Worm (Caenorhabditis elegans) whole organism, L1 larva: ENCODE results near the gene thk-1.

ENCODE experiments used
- C04F5.9 ChIP-seq: sonication (generic microtip); optimal IDR thresholded peaks from 2 replicates; lab custom pipeline; 2016; ENCODE audit warnings: missing genetic modification characterization, missing compliant biosample characterization
- C16A3.4 ChIP-seq: fragments of 150-350 bp; optimal IDR thresholded peaks from 2 replicates; lab custom pipeline; 2014; ENCODE audit warnings: missing biosample characterization, missing genetic modification characterization
- C34B4.2 ChIP-seq: sonication (generic microtip); optimal IDR thresholded peaks from 2 replicates; lab custom pipeline; 2017; ENCODE audit warnings: mild to moderate bottlenecking, missing genetic modification characterization, missing compliant biosample characterization
- F16B12.6 ChIP-seq: fragments of 150-350 bp; optimal IDR thresholded peaks from 2 replicates; lab custom pipeline; 2014; ENCODE audit warnings: missing biosample characterization, missing genetic modification characterization
- Y116A8C.19 ChIP-seq: sonication (generic microtip); optimal IDR thresholded peaks from 2 replicates; lab custom pipeline; 2016; ENCODE audit warnings: missing compliant biosample characterization, missing genetic modification characterization, borderline replicate concordance
- aly-2 ChIP-seq: fragments of 150-350 bp; optimal IDR thresholded peaks from 2 replicates; lab custom pipeline; 2014; ENCODE audit warnings: missing biosample characterization, missing genetic modification characterization
- blmp-1 ChIP-seq: fragments of 150-350 bp; optimal IDR thresholded peaks from 2 replicates; lab custom pipeline; 2014; ENCODE audit warnings: missing biosample characterization, missing genetic modification characterization
- ceh-82 ChIP-seq, 3 experiments: fragments of 150-350 bp in 1 of 3; sonication (generic microtip) in 2 of 3; optimal IDR thresholded peaks; 2 replicates each; lab custom pipeline; 2014 to 2017; ENCODE audit warnings: missing biosample characterization in 3 of 3, missing genetic modification characterization in 3 of 3
- ceh-88 ChIP-seq: fragments of 200-800 bp; sonication (Bioruptor generic); IDR thresholded peaks from 2 replicates; pipeline ENCODE4 v1.3.6; 2022; ENCODE audit warnings: missing genetic modification characterization, missing compliant biosample characterization
- dpl-1 ChIP-seq, 3 experiments: fragments of 150-350 bp in 2 of 3; sonication (generic microtip) in 1 of 3; optimal IDR thresholded peaks; 2 replicates each; lab custom pipeline; 2014 to 2017; ENCODE audit warnings: missing biosample characterization in 3 of 3, missing genetic modification characterization in 3 of 3, missing genetic modification reagents in 3 of 3
- efl-3 ChIP-seq: fragments of 200-800 bp; sonication (Bioruptor generic); optimal IDR thresholded peaks from 2 replicates; lab custom pipeline; 2018; ENCODE audit warnings: mild to moderate bottlenecking, missing genetic modification characterization, missing compliant biosample characterization
- elt-2 ChIP-seq: sonication (generic microtip); optimal IDR thresholded peaks from 2 replicates; lab custom pipeline; 2016; ENCODE audit warnings: missing genetic modification characterization, mild to moderate bottlenecking, inconsistent platforms, missing compliant biosample characterization, missing genetic modification reagents
- elt-3 ChIP-seq, 6 experiments: fragments of 150-350 bp in 1 of 6; sonication (generic microtip); optimal IDR thresholded peaks; 2 replicates each; lab custom pipeline; 2017 to 2018; ENCODE audit warnings: missing biosample characterization in 6 of 6, missing genetic modification characterization in 6 of 6, inconsistent platforms in 1 of 6
- ets-5 ChIP-seq: fragments of 200-800 bp; sonication (Bioruptor generic); IDR thresholded peaks from 2 replicates; pipeline ENCODE4 v1.3.6; 2022; ENCODE audit warnings: missing genetic modification characterization, missing compliant biosample characterization
- fkh-8 ChIP-seq: sonication (generic microtip); optimal IDR thresholded peaks from 2 replicates; lab custom pipeline; 2016; ENCODE audit warnings: mild to moderate bottlenecking, missing genetic modification characterization, missing compliant biosample characterization
- hpl-2 ChIP-seq: fragments of 150-350 bp; optimal IDR thresholded peaks from 2 replicates; lab custom pipeline; 2014; ENCODE audit warnings: missing biosample characterization, missing genetic modification reagents, missing genetic modification characterization
- jun-1 ChIP-seq: fragments of 150-350 bp; optimal IDR thresholded peaks from 2 replicates; lab custom pipeline; 2014; ENCODE audit warnings: missing biosample characterization, missing genetic modification reagents, missing genetic modification characterization
- lin-13 ChIP-seq: fragments of 150-350 bp; optimal IDR thresholded peaks from 2 replicates; lab custom pipeline; 2014; ENCODE audit warnings: missing biosample characterization, missing genetic modification reagents, missing genetic modification characterization
- lin-35 ChIP-seq, 2 experiments: fragments of 150-350 bp; optimal IDR thresholded peaks; 2 replicates each; lab custom pipeline; 2014; ENCODE audit warnings: missing biosample characterization in 2 of 2, missing genetic modification characterization in 2 of 2, missing genetic modification reagents in 2 of 2
- lsy-2 ChIP-seq, 2 experiments: fragments of 150-350 bp; optimal IDR thresholded peaks; 2 replicates each; lab custom pipeline; 2014; ENCODE audit warnings: missing biosample characterization in 2 of 2, missing genetic modification characterization in 2 of 2
- mab-9 ChIP-seq: fragments of 200-800 bp; sonication (Bioruptor generic); IDR thresholded peaks from 2 replicates; pipeline ENCODE4 v1.3.6; 2022; ENCODE audit warnings: missing genetic modification reagents, missing genetic modification characterization, missing compliant biosample characterization
- mep-1 ChIP-seq: fragments of 150-350 bp; optimal IDR thresholded peaks from 2 replicates; lab custom pipeline; 2014; ENCODE audit warnings: missing biosample characterization, missing genetic modification characterization
- nhr-11 ChIP-seq: fragments of 150-350 bp; optimal IDR thresholded peaks from 2 replicates; lab custom pipeline; 2014; ENCODE audit warnings: missing biosample characterization, missing genetic modification characterization
- nhr-19 ChIP-seq: fragments of 200-800 bp; sonication (Bioruptor generic); conservative IDR thresholded peaks from 2 replicates; pipeline ENCODE4 v1.3.6; 2022; ENCODE audit warnings: missing genetic modification characterization, missing compliant biosample characterization
- nhr-20 ChIP-seq: sonication (generic microtip); optimal IDR thresholded peaks from 2 replicates; lab custom pipeline; 2016; ENCODE audit warnings: mild to moderate bottlenecking, missing genetic modification characterization, missing compliant biosample characterization
- nhr-237 ChIP-seq: fragments of 150-350 bp; optimal IDR thresholded peaks from 2 replicates; lab custom pipeline; 2014; ENCODE audit warnings: missing biosample characterization, missing genetic modification characterization
- nhr-71 ChIP-seq: sonication (generic microtip); optimal IDR thresholded peaks from 2 replicates; lab custom pipeline; 2016; ENCODE audit warnings: mild to moderate bottlenecking, missing genetic modification characterization, moderate library complexity, missing compliant biosample characterization
- nhr-77 ChIP-seq: fragments of 150-350 bp; optimal IDR thresholded peaks from 2 replicates; lab custom pipeline; 2014; ENCODE audit warnings: missing biosample characterization, missing genetic modification characterization
- nhr-85 ChIP-seq: sonication (generic microtip); peaks from one replicate; lab custom pipeline; 2016; ENCODE audit warnings: missing genetic modification characterization, inconsistent platforms, missing compliant biosample characterization
- nhr-90 ChIP-seq: sonication (generic microtip); optimal IDR thresholded peaks from 2 replicates; lab custom pipeline; 2016; ENCODE audit warnings: mild to moderate bottlenecking, missing genetic modification characterization, missing compliant biosample characterization; ENCODE audit not compliant: poor library complexity
- pax-3 ChIP-seq: fragments of 200-800 bp; sonication (Bioruptor generic); optimal IDR thresholded peaks from 2 replicates; lab custom pipeline; 2018; ENCODE audit warnings: mild to moderate bottlenecking, missing genetic modification characterization, moderate library complexity, missing compliant biosample characterization
- pqm-1 ChIP-seq: sonication (generic microtip); optimal IDR thresholded peaks from 3 replicates; lab custom pipeline; 2017; ENCODE audit warnings: missing biosample characterization, missing genetic modification characterization
- skn-1 ChIP-seq: fragments of 150-350 bp; optimal IDR thresholded peaks from 2 replicates; lab custom pipeline; 2014; ENCODE audit warnings: missing biosample characterization, missing genetic modification characterization
- snu-23 ChIP-seq: sonication (generic microtip); optimal IDR thresholded peaks from 2 replicates; lab custom pipeline; 2016; ENCODE audit warnings: missing genetic modification characterization, missing compliant biosample characterization
- sptf-1 ChIP-seq: fragments of 150-350 bp; optimal IDR thresholded peaks from 2 replicates; lab custom pipeline; 2014; ENCODE audit warnings: missing biosample characterization, missing genetic modification characterization
- sup-37 ChIP-seq: fragments of 200-800 bp; sonication (Bioruptor generic); optimal IDR thresholded peaks from 2 replicates; lab custom pipeline; 2018; ENCODE audit warnings: mild to moderate bottlenecking, missing genetic modification characterization, missing compliant biosample characterization
- tbx-2 ChIP-seq: sonication (generic microtip); optimal IDR thresholded peaks from 2 replicates; lab custom pipeline; 2016; ENCODE audit warnings: missing genetic modification characterization, missing compliant biosample characterization
- unc-130 ChIP-seq: fragments of 150-350 bp; optimal IDR thresholded peaks from 2 replicates; lab custom pipeline; 2017; ENCODE audit warnings: missing biosample characterization, missing genetic modification characterization, inconsistent platforms
- unc-30 ChIP-seq: sonication (generic microtip); optimal IDR thresholded peaks from 2 replicates; lab custom pipeline; 2017; ENCODE audit warnings: missing biosample characterization, missing genetic modification characterization
- vab-15 ChIP-seq: sonication (generic microtip); optimal IDR thresholded peaks from 2 replicates; lab custom pipeline; 2017; ENCODE audit warnings: missing genotype, mild to moderate bottlenecking, missing genetic modification characterization, missing compliant biosample characterization
- zag-1 ChIP-seq: fragments of 150-350 bp; optimal IDR thresholded peaks from 2 replicates; lab custom pipeline; 2014; ENCODE audit warnings: missing biosample characterization, missing genetic modification characterization
- zip-4 ChIP-seq: fragments of 200-800 bp; sonication (Bioruptor generic); optimal IDR thresholded peaks from 2 replicates; lab custom pipeline; 2018; ENCODE audit warnings: mild to moderate bottlenecking, missing genetic modification characterization, moderate library complexity, missing compliant biosample characterization
- ztf-11 ChIP-seq, 2 experiments: sonication (generic microtip); optimal IDR thresholded peaks; 2 replicates each; lab custom pipeline; 2016 to 2017; ENCODE audit warnings: missing genetic modification characterization in 2 of 2, missing biosample characterization in 1 of 2, missing compliant biosample characterization in 1 of 2

thk-1 gene

ce11 chrIV:10250577-10251075 is 30.8 kb downstream of the thk-1 start, which contains the start of gene daf-14 (continued):
- TF ChIP-seq lin-35 (GFP tag; optimal IDR thresholded peaks at IDR 0.05; lab: Kevin White, UChicago) (peak; percentile 30 to 84), ceh-88 (no peak), mab-9 (GFP tag; lab: Robert Waterston, UW) (no peak), C04F5.9 (tag; lab: Kevin White, UChicago) (no peak), C16A3.4 (no peak), ets-5 (GFP tag; lab: Robert Waterston, UW) (no peak), efl-3 (GFP tag; lab: Kevin White, UChicago) (no peak), nhr-71 (peak; percentile 66), elt-2 (tag; lab: Kevin White, UChicago) (peak; percentile 22), fkh-8 (no peak), blmp-1 (tag; lab: Kevin White, UChicago) (peak; percentile 19)

ce11 chrIV:10245666-10246210 is 35.6 kb downstream of the thk-1 start, which contains the start of gene F01G10.10:
Gene F01G10.10, plus strand, starts transcription at chrIV:10246160.
- TF ChIP-seq sptf-1 (tag; lab: Kevin White, UChicago) (no peak), blmp-1 (tag; lab: Kevin White, UChicago) (peak; percentile 89), lin-35 (GFP tag; optimal IDR thresholded peaks at IDR 0.05; lab: Kevin White, UChicago) (peak in 1 of 2 experiments; percentile 25), elt-3 (tag; optimal IDR thresholded peaks at IDR 0.05; lab: Kevin White, UChicago) (no peak), nhr-90 (peak; percentile 37), aly-2 (tag; lab: Kevin White, UChicago) (peak; percentile 54), elt-2 (tag; lab: Kevin White, UChicago) (peak; percentile 39), skn-1 (tag; lab: Kevin White, UChicago) (no peak)

ce11 chrIV:10243276-10243675 is 38.1 kb downstream of the thk-1 start, which contains the start of gene tkt-1:
Gene tkt-1, plus strand, starts transcription at chrIV:10243612.
- no peak for TF ChIP-seq ztf-11 (tag; optimal IDR thresholded peaks at IDR 0.05; lab: Kevin White, UChicago)
- no peak for TF ChIP-seq unc-30 (tag; lab: Kevin White, UChicago)
- TF ChIP-seq snu-23 (GFP tag; lab: Kevin White, UChicago), result peak; percentile 10
- TF ChIP-seq zip-4, result no peak
- TF ChIP-seq jun-1 (tag; lab: Kevin White, UChicago), result no peak
- no peak for TF ChIP-seq C34B4.2 (tag; lab: Kevin White, UChicago)
- TF ChIP-seq lin-35 (GFP tag; optimal IDR thresholded peaks at IDR 0.05; lab: Kevin White, UChicago), result peak in 1 of 2 experiments; percentile 28
- peak; percentile 15 for TF ChIP-seq unc-130
- TF ChIP-seq hpl-2 (GFP tag; lab: Kevin White, UChicago), result no peak
- no peak for TF ChIP-seq skn-1 (tag; lab: Kevin White, UChicago)
- TF ChIP-seq vab-15 (tag; lab: Kevin White, UChicago), result no peak
- TF ChIP-seq zag-1 (tag; lab: Kevin White, UChicago), result no peak
- no peak for TF ChIP-seq sup-37 (GFP tag; lab: Kevin White, UChicago)
- TF ChIP-seq pqm-1 (tag; lab: Kevin White, UChicago), result peak; percentile 48
- TF ChIP-seq lin-13 (GFP tag; lab: Kevin White, UChicago), result no peak
- no peak for TF ChIP-seq mab-9 (GFP tag; lab: Robert Waterston, UW)
- peak; percentile 67 for TF ChIP-seq elt-2 (tag; lab: Kevin White, UChicago)
- peak in 5 of 6 experiments; percentile 56 to 81 (median 68) for TF ChIP-seq elt-3 (tag; optimal IDR thresholded peaks at IDR 0.05; lab: Kevin White, UChicago)
- TF ChIP-seq nhr-71, result peak; percentile 4
- peak in 1 of 3 experiments; percentile 17 for TF ChIP-seq dpl-1 (GFP tag; optimal IDR thresholded peaks at IDR 0.05; lab: Kevin White, UChicago)

DNA sequence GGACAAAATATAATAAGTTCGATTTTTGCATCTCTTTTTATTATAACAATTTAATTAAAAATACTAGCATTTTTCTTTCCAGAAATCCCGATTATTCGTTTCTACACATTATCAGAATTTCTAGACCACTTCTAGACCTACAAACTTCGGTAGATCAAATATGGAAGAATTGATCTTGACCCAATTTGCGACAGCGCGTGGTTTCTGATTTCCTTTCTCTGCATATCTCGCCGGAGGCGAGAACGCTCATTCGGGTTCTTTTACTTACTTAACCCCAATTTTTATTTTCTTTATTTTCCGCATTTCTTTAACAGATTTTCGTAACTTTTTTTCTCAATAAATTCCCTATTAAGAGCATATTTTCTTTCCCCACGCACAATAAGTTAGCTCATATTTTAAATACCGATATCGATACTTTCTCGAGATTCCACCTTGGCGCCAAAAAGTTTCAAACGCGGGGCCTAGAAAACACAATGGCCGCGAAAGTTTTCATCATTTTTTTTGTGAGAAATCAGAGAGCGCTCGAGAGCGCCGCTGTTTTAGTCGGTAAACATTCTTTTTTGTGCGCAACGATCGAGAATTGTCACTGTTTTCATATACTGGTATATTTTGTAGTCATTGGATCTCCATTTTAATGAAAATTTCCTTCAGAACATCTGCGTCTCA is 38.8 kb downstream of the thk-1 start:
- no peak for TF ChIP-seq ets-5 (GFP tag; lab: Robert Waterston, UW)
- no peak for TF ChIP-seq pax-3 (tag; lab: Kevin White, UChicago)
- peak in 1 of 2 experiments; percentile 55 for TF ChIP-seq lsy-2 (tag; optimal IDR thresholded peaks at IDR 0.05; lab: Kevin White, UChicago)
- peak; percentile 49 for TF ChIP-seq tbx-2 (tag; lab: Kevin White, UChicago)
- TF ChIP-seq nhr-77, result peak; percentile 11
- TF ChIP-seq nhr-20 (tag; lab: Kevin White, UChicago), result peak; percentile 57
- TF ChIP-seq mep-1 (tag; lab: Kevin White, UChicago), result peak; percentile 41
- peak; percentile 44 for TF ChIP-seq nhr-71
- no peak for TF ChIP-seq nhr-11 (tag; lab: Kevin White, UChicago)
- TF ChIP-seq unc-130, result peak; percentile 41
- TF ChIP-seq nhr-19 (GFP tag; lab: Robert Waterston, UW), result 0 out of 2 replicates have a peak, but pooled peaks have one; percentile 14
- TF ChIP-seq ceh-82 (tag; optimal IDR thresholded peaks at IDR 0.05; lab: Kevin White, UChicago), result no peak
- TF ChIP-seq lin-13 (GFP tag; lab: Kevin White, UChicago), result peak; percentile 4
- TF ChIP-seq F16B12.6 (tag; lab: Kevin White, UChicago), result no peak
- TF ChIP-seq Y116A8C.19 (tag; lab: Kevin White, UChicago), result no peak
- TF ChIP-seq nhr-237 (tag; lab: Kevin White, UChicago), result no peak
- TF ChIP-seq nhr-85, result peak; percentile 75
- peak; percentile 72 for TF ChIP-seq blmp-1 (tag; lab: Kevin White, UChicago)
